Worm (Caenorhabditis elegans): ENCODE data around the gene xnd-1.

- no peak for TF ChIP-seq ztf-11 (tag; optimal IDR thresholded peaks at IDR 0.05)
- TF ChIP-seq nhr-12 (tag; optimal IDR thresholded peaks at IDR 0.05), result no peak
- no peak for TF ChIP-seq lsy-2 (tag; optimal IDR thresholded peaks at IDR 0.05)
- no peak for TF ChIP-seq pha-4 (tag; optimal IDR thresholded peaks at IDR 0.05)
- no peak for TF ChIP-seq bed-3 (GFP tag; optimal IDR thresholded peaks at IDR 0.05)
- no peak for TF ChIP-seq unc-39 (tag; optimal IDR thresholded peaks at IDR 0.05)
- no peak for TF ChIP-seq nhr-2 (tag; optimal IDR thresholded peaks at IDR 0.05)
- TF ChIP-seq unc-62 (GFP tag; optimal IDR thresholded peaks at IDR 0.05), result no peak
- TF ChIP-seq snpc-4 (tag; optimal IDR thresholded peaks at IDR 0.05), result no peak
Measured at ce11 chrIII:5624835-5625234, 20.6 kb downstream of the xnd-1 start, which contains the start of gene daf-4.

All from whole organism, mixed stage, embryonic.